Fruit fly (Drosophila melanogaster): ENCODE data around the gene Hira.
A peak's percentile ranks its signal among the peaks of the same experiment; 100 is the strongest.

Hira gene

DNA sequence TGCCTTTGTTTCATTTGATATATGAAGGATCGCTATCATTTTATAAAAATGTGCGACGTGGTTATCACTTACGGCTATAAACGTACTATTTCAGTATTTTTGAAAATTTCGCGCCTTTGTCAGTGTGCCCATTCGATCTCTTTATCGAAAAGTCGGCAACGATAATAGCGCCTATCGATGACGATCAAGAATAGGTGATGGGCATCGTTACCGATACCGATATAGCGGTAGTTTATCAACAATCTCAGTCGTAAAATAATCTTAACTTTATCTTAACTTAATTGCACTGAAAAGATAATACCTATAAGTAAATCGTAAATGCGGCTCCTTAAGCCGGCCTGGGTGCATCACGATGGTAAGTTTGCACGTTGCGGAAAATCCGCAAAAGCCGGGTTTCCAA, at the start of gene Hira:
Gene Hira, plus strand, starts transcription at position 215 of the 400 bp plus-strand sequence.
- TF ChIP-seq CG6254 (GFP tag; optimal IDR thresholded peaks at IDR 0.05) (no peak), CG9215 (GFP tag; IDR thresholded peaks at IDR 0.05) (no peak), ato (GFP tag; IDR thresholded peaks at IDR 0.05; ENCODE audit: partially characterized antibody) (peak; percentile 90), Atf3 (GFP tag; optimal IDR thresholded peaks at IDR 0.05) (no peak), Drgx (GFP tag; IDR thresholded peaks at IDR 0.05) (no peak), Hr39 (optimal IDR thresholded peaks at IDR 0.05) (no peak), pzg (GFP tag; optimal IDR thresholded peaks at IDR 0.05) (peak; percentile 87), cad (GFP tag; optimal IDR thresholded peaks at IDR 0.05) (no peak), CG31365 (tag; optimal IDR thresholded peaks at IDR 0.05) (no peak), CG15601 (tag; optimal IDR thresholded peaks at IDR 0.05) (no peak), tx (GFP tag; optimal IDR thresholded peaks at IDR 0.05) (no peak), gt (GFP tag; IDR thresholded peaks at IDR 0.05) (no peak), gsb (GFP tag; IDR thresholded peaks at IDR 0.05) (no peak), CG1024 (GFP tag; IDR thresholded peaks at IDR 0.05) (no peak), NC2β (GFP tag; optimal IDR thresholded peaks at IDR 0.05) (no peak), Dek (tag; optimal IDR thresholded peaks at IDR 0.05) (no peak), CG16779 (GFP tag; IDR thresholded peaks at IDR 0.05) (no peak), fd3F (GFP tag; optimal IDR thresholded peaks at IDR 0.05) (no peak), CG9437 (GFP tag; optimal IDR thresholded peaks at IDR 0.05) (no peak), CG7556 (GFP tag; optimal IDR thresholded peaks at IDR 0.05) (no peak), luna (GFP tag; optimal IDR thresholded peaks at IDR 0.05) (no peak), pan (optimal IDR thresholded peaks at IDR 0.05) (no peak), pan (GFP tag; optimal IDR thresholded peaks at IDR 0.05 in 1 of 2, IDR thresholded peaks at IDR 0.05 in 1 of 2) (no peak), Dfd (GFP tag; optimal IDR thresholded peaks at IDR 0.05) (no peak), hbn (GFP tag; IDR thresholded peaks at IDR 0.05; ENCODE audit: partially characterized antibody) (peak; percentile 82), CG16863 (GFP tag; optimal IDR thresholded peaks at IDR 0.05) (no peak), CG10267 (tag; optimal IDR thresholded peaks at IDR 0.05) (peak; percentile 42), HLHmδ (GFP tag; optimal IDR thresholded peaks at IDR 0.05) (no peak), CG11560 (tag; IDR thresholded peaks at IDR 0.05) (no peak), lbe (GFP tag; optimal IDR thresholded peaks at IDR 0.05) (peak; percentile 30), Asciz (GFP tag; optimal IDR thresholded peaks at IDR 0.05) (no peak), Sin3A (optimal IDR thresholded peaks at IDR 0.05) (peak; percentile 36), CG17829 (tag; optimal IDR thresholded peaks at IDR 0.05) (no peak), Deaf1 (tag; optimal IDR thresholded peaks at IDR 0.05) (no peak), CG17612 (GFP tag; IDR thresholded peaks at IDR 0.05) (no peak), slou (GFP tag; optimal IDR thresholded peaks at IDR 0.05) (no peak), en (GFP tag; optimal IDR thresholded peaks at IDR 0.05) (no peak), CG3995 (GFP tag; optimal IDR thresholded peaks at IDR 0.05) (peak; percentile 33), CG3838 (GFP tag; optimal IDR thresholded peaks at IDR 0.05) (no peak), CG4820 (GFP tag; optimal IDR thresholded peaks at IDR 0.05) (no peak), CG10321 (GFP tag; IDR thresholded peaks at IDR 0.05) (no peak), CHES-1-like (GFP tag; optimal IDR thresholded peaks at IDR 0.05) (no peak), Myb (GFP tag; optimal IDR thresholded peaks at IDR 0.05) (peak; percentile 30), nau (GFP tag; optimal IDR thresholded peaks at IDR 0.05) (no peak), CG14710 (tag; optimal IDR thresholded peaks at IDR 0.05) (peak; percentile 56), bcd (GFP tag; optimal IDR thresholded peaks at IDR 0.05) (no peak), CG12659 (GFP tag; optimal IDR thresholded peaks at IDR 0.05) (peak; percentile 21), sug (tag; optimal IDR thresholded peaks at IDR 0.05) (peak; percentile 21), CG13287 (GFP tag; IDR thresholded peaks at IDR 0.05; ENCODE audit: partially characterized antibody) (peak; percentile 94), scrt (GFP tag; optimal IDR thresholded peaks at IDR 0.05) (no peak), wor (GFP tag; IDR thresholded peaks at IDR 0.05) (no peak), disco-r (GFP tag; optimal IDR thresholded peaks at IDR 0.05) (no peak), CG42726 (GFP tag; IDR thresholded peaks at IDR 0.05; ENCODE audit: partially characterized antibody) (no peak)
